In the genomic region with DNA sequence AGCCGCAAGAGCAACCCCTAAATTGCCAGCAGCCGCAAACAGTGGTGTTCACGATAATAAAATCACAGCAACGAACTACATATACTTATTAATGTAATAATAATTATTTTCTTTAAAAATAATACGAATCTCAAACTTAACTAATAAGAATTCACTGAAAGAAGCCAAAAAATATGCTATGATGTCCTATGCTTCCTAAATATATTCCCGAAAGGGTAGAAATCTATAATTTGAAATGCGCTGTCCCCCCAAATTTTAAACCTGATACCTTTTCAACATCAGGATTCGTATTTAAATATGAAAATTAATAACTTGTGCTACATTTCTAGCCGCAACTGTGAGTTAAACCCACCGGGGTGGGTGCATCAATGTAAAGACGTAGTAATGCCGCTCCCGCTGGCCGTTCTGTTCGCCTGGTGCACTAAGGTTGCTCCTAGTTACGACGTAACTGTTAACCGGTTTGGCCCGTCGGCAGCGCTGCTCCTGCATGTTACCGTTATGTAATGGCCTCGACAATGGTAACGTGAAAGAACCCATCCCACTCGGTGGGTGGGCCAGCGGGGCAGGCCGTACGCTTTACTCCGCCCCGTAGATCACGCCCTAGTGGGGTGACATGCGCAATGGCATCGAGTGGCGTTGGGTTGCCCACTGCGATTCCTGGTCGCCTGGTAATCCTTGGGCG, we compare ENCODE assay signal across 1 fruit fly cellular context.
TF ChIP-seq lines count a peak whose summit lies in the region.

No protein-coding gene starts in this region.

TF ChIP-seq in whole organism, embryonic, 481 proteins besides CTCF, POLR2A, EP300 and RAD21 (continued from another document and continues in another):
- no peak for TF ChIP-seq Dad (GFP tag; optimal IDR thresholded peaks at IDR 0.05; lab: Kevin White, UChicago)
- TF ChIP-seq CG6254 (GFP tag; optimal IDR thresholded peaks at IDR 0.05; lab: Kevin White, UChicago), result peak; percentile 81
- TF ChIP-seq CG6272 (GFP tag; IDR thresholded peaks at IDR 0.05; lab: Robert Waterston, UW), result peak; percentile 33; the same call in 1 of the 2 replicates
- TF ChIP-seq Lim3 (GFP tag; IDR thresholded peaks at IDR 0.05; lab: Robert Waterston, UW), result no peak
- TF ChIP-seq bbx (GFP tag; IDR thresholded peaks at IDR 0.05; lab: Robert Waterston, UW; ENCODE audit: partially characterized antibody), result no peak
- TF ChIP-seq NK7.1 (GFP tag; optimal IDR thresholded peaks at IDR 0.05; lab: Kevin White, UChicago), result no peak
- TF ChIP-seq CG15479 (GFP tag; optimal IDR thresholded peaks at IDR 0.05; lab: Kevin White, UChicago), result no peak
- TF ChIP-seq CG4820 (GFP tag; optimal IDR thresholded peaks at IDR 0.05; lab: Kevin White, UChicago), result peak; percentile 72
- peak; percentile 85 for TF ChIP-seq CG33557 (GFP tag; optimal IDR thresholded peaks at IDR 0.05; lab: Kevin White, UChicago)
- peak; percentile 90 for TF ChIP-seq Hey (tag; optimal IDR thresholded peaks at IDR 0.05; lab: Kevin White, UChicago)
- peak; percentile 72 for TF ChIP-seq gcm (GFP tag; optimal IDR thresholded peaks at IDR 0.05; lab: Kevin White, UChicago)
- no peak for TF ChIP-seq CG12744 (GFP tag; optimal IDR thresholded peaks at IDR 0.05; lab: Kevin White, UChicago)
- TF ChIP-seq mld (GFP tag; IDR thresholded peaks at IDR 0.05; lab: Robert Waterston, UW; ENCODE audit: partially characterized antibody), result no peak
- peak; percentile 59 for TF ChIP-seq sug (tag; optimal IDR thresholded peaks at IDR 0.05; lab: Kevin White, UChicago)
- TF ChIP-seq CG1832 (GFP tag; optimal IDR thresholded peaks at IDR 0.05; lab: Kevin White, UChicago), result no peak
- TF ChIP-seq CG15073 (GFP tag; optimal IDR thresholded peaks at IDR 0.05; lab: Kevin White, UChicago), result peak; percentile 45
- TF ChIP-seq Tbp (GFP tag; optimal IDR thresholded peaks at IDR 0.05; lab: Kevin White, UChicago), result no peak
- peak; percentile 84 for TF ChIP-seq crol (GFP tag; IDR thresholded peaks at IDR 0.05; lab: Robert Waterston, UW)
- TF ChIP-seq CG7928 (GFP tag; optimal IDR thresholded peaks at IDR 0.05; lab: Kevin White, UChicago), result peak; percentile 7
- TF ChIP-seq CG7271 (tag; optimal IDR thresholded peaks at IDR 0.05; lab: Kevin White, UChicago), result peak; percentile 69
- no peak for TF ChIP-seq Hr39 (optimal IDR thresholded peaks at IDR 0.05; lab: Kevin White, UChicago)
- TF ChIP-seq CG13624 (GFP tag; optimal IDR thresholded peaks at IDR 0.05; lab: Kevin White, UChicago), result peak; percentile 11
- peak; percentile 69 for TF ChIP-seq CG32772 (GFP tag; IDR thresholded peaks at IDR 0.05; lab: Robert Waterston, UW)
- TF ChIP-seq CG1603 (tag; optimal IDR thresholded peaks at IDR 0.05; lab: Kevin White, UChicago), result peak; percentile 49
- peak; percentile 69 for TF ChIP-seq YL-1 (GFP tag; optimal IDR thresholded peaks at IDR 0.05; lab: Kevin White, UChicago)
- TF ChIP-seq pan (optimal IDR thresholded peaks at IDR 0.05; lab: Kevin White, UChicago), result no peak
- no peak for TF ChIP-seq pan (GFP tag; optimal IDR thresholded peaks at IDR 0.05 in 1 of 2, IDR thresholded peaks at IDR 0.05 in 1 of 2)
- TF ChIP-seq en (GFP tag; optimal IDR thresholded peaks at IDR 0.05; lab: Kevin White, UChicago), result no peak
- peak; percentile 25 for TF ChIP-seq maf-S (GFP tag; optimal IDR thresholded peaks at IDR 0.05; lab: Kevin White, UChicago)
- peak; percentile 83 for TF ChIP-seq lmd (GFP tag; IDR thresholded peaks at IDR 0.05; lab: Robert Waterston, UW)
- TF ChIP-seq CG13287 (GFP tag; IDR thresholded peaks at IDR 0.05; lab: Robert Waterston, UW; ENCODE audit: partially characterized antibody), result no peak; the same call in 1 of the 2 replicates
- TF ChIP-seq Hr51 (GFP tag; optimal IDR thresholded peaks at IDR 0.05; lab: Kevin White, UChicago), result peak; percentile 17 to 84
- no peak for TF ChIP-seq CHES-1-like (GFP tag; optimal IDR thresholded peaks at IDR 0.05; lab: Kevin White, UChicago)
- TF ChIP-seq H15 (GFP tag; IDR thresholded peaks at IDR 0.05; lab: Robert Waterston, UW), result no peak
- TF ChIP-seq mam (GFP tag; optimal IDR thresholded peaks at IDR 0.05; lab: Kevin White, UChicago), result peak; percentile 14
- no peak for TF ChIP-seq HmgZ (tag; optimal IDR thresholded peaks at IDR 0.05; lab: Kevin White, UChicago)
- TF ChIP-seq dmrt11E (tag; optimal IDR thresholded peaks at IDR 0.05; lab: Kevin White, UChicago), result peak; percentile 92
- TF ChIP-seq CG17359 (tag; optimal IDR thresholded peaks at IDR 0.05; lab: Kevin White, UChicago), result peak; percentile 79
- TF ChIP-seq Atf6 (GFP tag; IDR thresholded peaks at IDR 0.05; lab: Robert Waterston, UW), result peak; percentile 31; the same call in 1 of the 2 replicates
- TF ChIP-seq CG15601 (tag; optimal IDR thresholded peaks at IDR 0.05; lab: Kevin White, UChicago), result peak; percentile 82
- no peak for TF ChIP-seq CG5953 (GFP tag; IDR thresholded peaks at IDR 0.05; lab: Robert Waterston, UW)
- TF ChIP-seq CG2199 (GFP tag; IDR thresholded peaks at IDR 0.05; lab: Robert Waterston, UW), result no peak
- no peak for TF ChIP-seq pho (GFP tag; optimal IDR thresholded peaks at IDR 0.05; lab: Kevin White, UChicago)
- peak; percentile 46; the same call in 2 of the 3 replicates for TF ChIP-seq Aef1 (GFP tag; IDR thresholded peaks at IDR 0.05; lab: Robert Waterston, UW)
- TF ChIP-seq zfh2 (GFP tag; optimal IDR thresholded peaks at IDR 0.05; lab: Kevin White, UChicago), result no peak
- TF ChIP-seq CG11695 (GFP tag; IDR thresholded peaks at IDR 0.05; lab: Robert Waterston, UW), result peak; percentile 76
- peak; percentile 100 for TF ChIP-seq Kr (GFP tag; optimal IDR thresholded peaks at IDR 0.05; lab: Kevin White, UChicago)
- TF ChIP-seq stwl (tag; optimal IDR thresholded peaks at IDR 0.05; lab: Kevin White, UChicago), result peak; percentile 11
- TF ChIP-seq HLHmδ (GFP tag; optimal IDR thresholded peaks at IDR 0.05; lab: Kevin White, UChicago), result no peak
- TF ChIP-seq CG17328 (GFP tag; IDR thresholded peaks at IDR 0.05; lab: Robert Waterston, UW), result peak; percentile 78
- peak; percentile 41 for TF ChIP-seq Elba2 (GFP tag; optimal IDR thresholded peaks at IDR 0.05; lab: Kevin White, UChicago)
- no peak for TF ChIP-seq CG42726 (GFP tag; IDR thresholded peaks at IDR 0.05; lab: Robert Waterston, UW; ENCODE audit: partially characterized antibody)
- no peak for TF ChIP-seq Antp (GFP tag; optimal IDR thresholded peaks at IDR 0.05; lab: Kevin White, UChicago)
- no peak for TF ChIP-seq cg (GFP tag; optimal IDR thresholded peaks at IDR 0.05; lab: Kevin White, UChicago)
- peak; percentile 58 for TF ChIP-seq lilli (GFP tag; optimal IDR thresholded peaks at IDR 0.05; lab: Kevin White, UChicago)
- peak; percentile 88 for TF ChIP-seq CG6813 (GFP tag; optimal IDR thresholded peaks at IDR 0.05; lab: Kevin White, UChicago)
- peak; percentile 87 for TF ChIP-seq dmrt99B (tag; optimal IDR thresholded peaks at IDR 0.05; lab: Kevin White, UChicago)
- TF ChIP-seq otp (GFP tag; IDR thresholded peaks at IDR 0.05; lab: Robert Waterston, UW), result 0 out of 3 replicates have a peak, but pooled peaks have one; percentile 19
- peak; percentile 94 for TF ChIP-seq CG10979 (tag; optimal IDR thresholded peaks at IDR 0.05; lab: Kevin White, UChicago)
- peak; percentile 71 for TF ChIP-seq unpg (GFP tag; optimal IDR thresholded peaks at IDR 0.05; lab: Kevin White, UChicago)
- peak; percentile 37 for TF ChIP-seq oc (tag; optimal IDR thresholded peaks at IDR 0.05; lab: Kevin White, UChicago)
- TF ChIP-seq chm (GFP tag; IDR thresholded peaks at IDR 0.05; lab: Robert Waterston, UW), result no peak
- peak; percentile 70 for TF ChIP-seq D19B (GFP tag; optimal IDR thresholded peaks at IDR 0.05; lab: Kevin White, UChicago)
- TF ChIP-seq CG2875 (GFP tag; optimal IDR thresholded peaks at IDR 0.05; lab: Kevin White, UChicago), result peak; percentile 72
- TF ChIP-seq Lhr (GFP tag; optimal IDR thresholded peaks at IDR 0.05; lab: Kevin White, UChicago), result peak; percentile 9
- no peak; the same call in none of the 2 replicates for TF ChIP-seq ara (GFP tag; IDR thresholded peaks at IDR 0.05; lab: Robert Waterston, UW)
- TF ChIP-seq tin (GFP tag; optimal IDR thresholded peaks at IDR 0.05; lab: Kevin White, UChicago), result peak; percentile 72
- TF ChIP-seq CG3726 (GFP tag; IDR thresholded peaks at IDR 0.05; lab: Robert Waterston, UW), result peak; percentile 18; the same call in 1 of the 3 replicates
- TF ChIP-seq ci (GFP tag; IDR thresholded peaks at IDR 0.05; lab: Robert Waterston, UW), result peak; percentile 17; the same call in 1 of the 3 replicates
- peak; percentile 82 for TF ChIP-seq CG2202 (tag; optimal IDR thresholded peaks at IDR 0.05; lab: Kevin White, UChicago)
- TF ChIP-seq Atf3 (GFP tag; optimal IDR thresholded peaks at IDR 0.05; lab: Kevin White, UChicago), result no peak
- TF ChIP-seq CG7357 (GFP tag; IDR thresholded peaks at IDR 0.05; lab: Robert Waterston, UW), result peak; percentile 69
- TF ChIP-seq CG6689 (GFP tag; IDR thresholded peaks at IDR 0.05; lab: Robert Waterston, UW), result peak; percentile 81
- TF ChIP-seq CG17186 (GFP tag; optimal IDR thresholded peaks at IDR 0.05; lab: Kevin White, UChicago), result no peak
- TF ChIP-seq Dip3 (GFP tag; optimal IDR thresholded peaks at IDR 0.05; lab: Kevin White, UChicago), result no peak
- TF ChIP-seq Awh (GFP tag; IDR thresholded peaks at IDR 0.05; lab: Robert Waterston, UW), result no peak
- TF ChIP-seq ase (GFP tag; IDR thresholded peaks at IDR 0.05; lab: Robert Waterston, UW), result no peak; the same call in 2 of the 3 replicates
- peak; percentile 90 for TF ChIP-seq sens (GFP tag; lab: Kevin White, UChicago)
- no peak for TF ChIP-seq Lpt (GFP tag; optimal IDR thresholded peaks at IDR 0.05; lab: Kevin White, UChicago)
- TF ChIP-seq CG33213 (GFP tag; optimal IDR thresholded peaks at IDR 0.05; lab: Kevin White, UChicago), result peak; percentile 19
- no peak for TF ChIP-seq CG6791 (GFP tag; IDR thresholded peaks at IDR 0.05; lab: Robert Waterston, UW; ENCODE audit: partially characterized antibody)
- no peak for TF ChIP-seq eyg (GFP tag; optimal IDR thresholded peaks at IDR 0.05; lab: Kevin White, UChicago)
- peak; percentile 97 for TF ChIP-seq CG11696 (GFP tag; IDR thresholded peaks at IDR 0.05; lab: Robert Waterston, UW)
- TF ChIP-seq CG1792 (GFP tag; optimal IDR thresholded peaks at IDR 0.05; lab: Kevin White, UChicago), result no peak
- no peak for TF ChIP-seq Sry-β (GFP tag; optimal IDR thresholded peaks at IDR 0.05; lab: Kevin White, UChicago)
- peak; percentile 98 for TF ChIP-seq CG31224 (GFP tag; IDR thresholded peaks at IDR 0.05; lab: Robert Waterston, UW)
- TF ChIP-seq fd64A (GFP tag; optimal IDR thresholded peaks at IDR 0.05; lab: Kevin White, UChicago), result peak; percentile 42
- TF ChIP-seq HHEX (GFP tag; optimal IDR thresholded peaks at IDR 0.05; lab: Kevin White, UChicago), result peak; percentile 75
- TF ChIP-seq CG2129 (GFP tag; IDR thresholded peaks at IDR 0.05; lab: Robert Waterston, UW; ENCODE audit: partially characterized antibody), result no peak
- TF ChIP-seq Hmx (GFP tag; optimal IDR thresholded peaks at IDR 0.05; lab: Kevin White, UChicago), result no peak
- peak; percentile 64 for TF ChIP-seq ind (GFP tag; optimal IDR thresholded peaks at IDR 0.05; lab: Kevin White, UChicago)
- TF ChIP-seq btn (GFP tag; optimal IDR thresholded peaks at IDR 0.05; lab: Kevin White, UChicago), result no peak
- TF ChIP-seq gcm2 (GFP tag; optimal IDR thresholded peaks at IDR 0.05; lab: Kevin White, UChicago), result peak; percentile 29
- TF ChIP-seq Hr3 (GFP tag; optimal IDR thresholded peaks at IDR 0.05; lab: Kevin White, UChicago), result peak; percentile 76
- peak; percentile 91 for TF ChIP-seq CG13424 (tag; optimal IDR thresholded peaks at IDR 0.05; lab: Kevin White, UChicago)
- TF ChIP-seq CG7963 (GFP tag; IDR thresholded peaks at IDR 0.05; lab: Robert Waterston, UW; ENCODE audit: partially characterized antibody), result no peak
- no peak for TF ChIP-seq rib (GFP tag; IDR thresholded peaks at IDR 0.05; lab: Robert Waterston, UW)
- TF ChIP-seq CG9932 (GFP tag; IDR thresholded peaks at IDR 0.05; lab: Robert Waterston, UW), result no peak
- peak; percentile 34; the same call in 1 of the 2 replicates for TF ChIP-seq ro (GFP tag; IDR thresholded peaks at IDR 0.05; lab: Robert Waterston, UW)
- no peak for TF ChIP-seq knrl (GFP tag; IDR thresholded peaks at IDR 0.05; lab: Robert Waterston, UW; ENCODE audit: partially characterized antibody)
- TF ChIP-seq CG34422 (GFP tag; IDR thresholded peaks at IDR 0.05; lab: Robert Waterston, UW), result no peak
- no peak for TF ChIP-seq luna (GFP tag; optimal IDR thresholded peaks at IDR 0.05; lab: Kevin White, UChicago)
- peak; percentile 88 for TF ChIP-seq CG18619 (GFP tag; optimal IDR thresholded peaks at IDR 0.05; lab: Kevin White, UChicago)
- TF ChIP-seq Max (GFP tag; optimal IDR thresholded peaks at IDR 0.05; lab: Kevin White, UChicago), result peak; percentile 43
- peak; percentile 28 for TF ChIP-seq Jarid2 (GFP tag; optimal IDR thresholded peaks at IDR 0.05; lab: Kevin White, UChicago)
- peak; percentile 19 for TF ChIP-seq CG12942 (GFP tag; optimal IDR thresholded peaks at IDR 0.05; lab: Kevin White, UChicago)
- peak; percentile 84 for TF ChIP-seq CG3281 (GFP tag; optimal IDR thresholded peaks at IDR 0.05; lab: Kevin White, UChicago)
- no peak for TF ChIP-seq p53 (GFP tag; optimal IDR thresholded peaks at IDR 0.05; lab: Kevin White, UChicago)
- peak; percentile 26; the same call in 1 of the 3 replicates for TF ChIP-seq B-H1 (GFP tag; IDR thresholded peaks at IDR 0.05; lab: Robert Waterston, UW)
- no peak; the same call in 2 of the 3 replicates for TF ChIP-seq CG14050 (GFP tag; IDR thresholded peaks at IDR 0.05; lab: Robert Waterston, UW)
- peak; percentile 59 for TF ChIP-seq CG2120 (GFP tag; optimal IDR thresholded peaks at IDR 0.05; lab: Kevin White, UChicago)
- TF ChIP-seq CG3065 (GFP tag; optimal IDR thresholded peaks at IDR 0.05; lab: Kevin White, UChicago), result no peak
- no peak for TF ChIP-seq CG10565 (GFP tag; optimal IDR thresholded peaks at IDR 0.05; lab: Kevin White, UChicago)
- peak; percentile 39; the same call in 1 of the 2 replicates for TF ChIP-seq Rx (GFP tag; IDR thresholded peaks at IDR 0.05; lab: Robert Waterston, UW)
- peak; percentile 90 for TF ChIP-seq CG14710 (tag; optimal IDR thresholded peaks at IDR 0.05; lab: Kevin White, UChicago)
- no peak for TF ChIP-seq Dfd (GFP tag; optimal IDR thresholded peaks at IDR 0.05; lab: Kevin White, UChicago)
- TF ChIP-seq peb (GFP tag; IDR thresholded peaks at IDR 0.05; lab: Robert Waterston, UW), result no peak; the same call in 1 of the 2 replicates
- peak; percentile 46; the same call in 1 of the 3 replicates for TF ChIP-seq Opbp (GFP tag; IDR thresholded peaks at IDR 0.05; lab: Robert Waterston, UW; ENCODE audit: partially characterized antibody)
- TF ChIP-seq cas (GFP tag; IDR thresholded peaks at IDR 0.05; lab: Robert Waterston, UW), result no peak
- TF ChIP-seq Ada2b (GFP tag; IDR thresholded peaks at IDR 0.05; lab: Robert Waterston, UW), result peak; percentile 66
- peak; percentile 68; the same call in 1 of the 4 replicates for TF ChIP-seq chinmo (GFP tag; IDR thresholded peaks at IDR 0.05; lab: Robert Waterston, UW; ENCODE audit: partially characterized antibody)
- TF ChIP-seq Usf (GFP tag; optimal IDR thresholded peaks at IDR 0.05; lab: Kevin White, UChicago), result peak; percentile 78
